Worm (Caenorhabditis elegans) whole organism, late embryonic: ENCODE data around the gene pqn-41.

ENCODE experiments used
- fkh-10 ChIP-seq: fragments of 150-350 bp; optimal IDR thresholded peaks from 2 replicates; lab custom pipeline; 2014; ENCODE audit warnings: missing biosample characterization, missing genetic modification reagents, missing genetic modification characterization
- pha-4 ChIP-seq: fragments of 150-350 bp; optimal IDR thresholded peaks from 2 replicates; lab custom pipeline; 2018; ENCODE audit warnings: missing biosample characterization, missing genetic modification reagents, missing genetic modification characterization
- syd-9 ChIP-seq: sonication (generic microtip); optimal IDR thresholded peaks from 2 replicates; lab custom pipeline; 2016; ENCODE audit warnings: mild to moderate bottlenecking, missing genetic modification characterization, moderate library complexity, missing compliant biosample characterization
- unc-86 ChIP-seq: sonication (generic microtip); optimal IDR thresholded peaks from 2 replicates; lab custom pipeline; 2016; ENCODE audit warnings: missing genetic modification characterization, missing compliant biosample characterization

- TF ChIP-seq fkh-10 (GFP tag; lab: Kevin White, UChicago) (no peak), pha-4 (tag; lab: Kevin White, UChicago) (no peak), syd-9 (tag; lab: Kevin White, UChicago) (peak; percentile 65), unc-86 (peak; percentile 74)
Observed at ce11 chrIII:1921136-1921680, 15.4 kb downstream of the pqn-41 start.
